Worm (Caenorhabditis elegans): ENCODE data around the gene R09E10.13.

The R09E10.13 gene

DNA sequence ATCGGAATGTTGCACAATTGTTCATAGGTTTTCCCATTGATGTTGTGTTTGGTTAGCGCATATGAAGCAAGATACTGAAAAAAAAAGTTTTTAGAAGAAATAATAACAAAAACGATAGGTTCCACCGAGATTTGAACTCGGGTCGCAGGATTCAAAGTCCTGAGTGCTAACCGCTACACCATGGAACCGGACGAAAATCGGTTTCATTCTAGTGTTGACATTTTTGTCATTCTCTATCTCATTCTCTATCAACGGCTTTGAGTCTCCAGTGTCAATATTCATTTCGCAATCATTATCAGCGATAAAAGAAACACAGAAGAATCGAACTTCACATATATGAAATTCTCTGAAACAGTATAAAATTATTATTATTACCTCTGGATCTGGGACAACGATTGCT is 16.2 kb upstream of the R09E10.13 start (continued):
- TF ChIP-seq lin-35 (GFP tag; optimal IDR thresholded peaks at IDR 0.05) (no peak), nfya-1 (tag; optimal IDR thresholded peaks at IDR 0.05; ENCODE audit: borderline replicate concordance, insufficient read depth) (no peak), efl-1 (GFP tag; optimal IDR thresholded peaks at IDR 0.05) (no peak), him-1 (tag; optimal IDR thresholded peaks at IDR 0.05) (peak; percentile 68), F55B11.4 (tag; optimal IDR thresholded peaks at IDR 0.05; ENCODE audit: borderline replicate concordance, insufficient read depth) (no peak), ccch-3 (GFP tag; optimal IDR thresholded peaks at IDR 0.05) (no peak), zim-3 (tag; optimal IDR thresholded peaks at IDR 0.05) (no peak), F49E8.2 (tag; optimal IDR thresholded peaks at IDR 0.05; ENCODE audit: insufficient read depth) (no peak), ztf-18 (tag; optimal IDR thresholded peaks at IDR 0.05) (peak; percentile 8), lsl-1 (GFP tag; optimal IDR thresholded peaks at IDR 0.05) (no peak), ztf-6 (GFP tag; IDR thresholded peaks at IDR 0.05) (no peak), B0019.2 (GFP tag; conservative IDR thresholded peaks at IDR 0.05) (no peak), ztf-26 (tag; optimal IDR thresholded peaks at IDR 0.05) (no peak), dox-1 (GFP tag; IDR thresholded peaks at IDR 0.05) (no peak; the same call in 1 of the 2 replicates), K12H6.12 (tag; optimal IDR thresholded peaks at IDR 0.05) (no peak), ekl-4 (GFP tag; IDR thresholded peaks at IDR 0.05) (no peak), aptf-2 (GFP tag; conservative IDR thresholded peaks at IDR 0.05) (no peak), lir-1 (GFP tag; conservative IDR thresholded peaks at IDR 0.05) (no peak), dpl-1 (GFP tag; optimal IDR thresholded peaks at IDR 0.05) (no peak), T07F8.4 (tag; optimal IDR thresholded peaks at IDR 0.05) (no peak), ztf-22 (GFP tag; optimal IDR thresholded peaks at IDR 0.05) (no peak), ceh-91 (GFP tag; IDR thresholded peaks at IDR 0.05) (no peak), mel-28 (tag; optimal IDR thresholded peaks at IDR 0.05; ENCODE audit: borderline replicate concordance) (no peak), F22D6.2 (tag; optimal IDR thresholded peaks at IDR 0.05) (no peak), akir-1 (GFP tag; optimal IDR thresholded peaks at IDR 0.05) (no peak), tlf-1 (GFP tag; optimal IDR thresholded peaks at IDR 0.05) (no peak), nhr-90 (tag; optimal IDR thresholded peaks at IDR 0.05) (peak; percentile 37), hlh-12 (tag; optimal IDR thresholded peaks at IDR 0.05) (no peak), F23B12.7 (tag; optimal IDR thresholded peaks at IDR 0.05; ENCODE audit: insufficient read depth) (no peak), Y56A3A.18 (GFP tag; IDR thresholded peaks at IDR 0.05) (no peak), pha-4 (tag; optimal IDR thresholded peaks at IDR 0.05) (no peak), C06A6.2 (GFP tag; conservative IDR thresholded peaks at IDR 0.05) (no peak), tbp1 (GFP tag; optimal IDR thresholded peaks at IDR 0.05) (peak; percentile 92), rpc-1 (optimal IDR thresholded peaks at IDR 0.05) (peak; percentile 73), rpc-1 (tag; optimal IDR thresholded peaks at IDR 0.05) (peak; percentile 93), F10E7.11 (tag; optimal IDR thresholded peaks at IDR 0.05) (no peak), repo-1 (tag; optimal IDR thresholded peaks at IDR 0.05) (no peak), snpc-1.1 (tag; optimal IDR thresholded peaks at IDR 0.05; ENCODE audit: insufficient read depth) (peak; percentile 54), dpff-1 (tag; optimal IDR thresholded peaks at IDR 0.05) (no peak), hrde-1 (tag; optimal IDR thresholded peaks at IDR 0.05; ENCODE audit: borderline replicate concordance) (no peak), nhr-27 (tag; optimal IDR thresholded peaks at IDR 0.05) (no peak), Y95B8A.8 (GFP tag; IDR thresholded peaks at IDR 0.05) (0 out of 2 replicates have a peak, but pooled peaks have one; percentile 26), die-1 (tag; optimal IDR thresholded peaks at IDR 0.05) (peak; percentile 51), madf-10 (tag; optimal IDR thresholded peaks at IDR 0.05) (no peak), lin-40 (tag; optimal IDR thresholded peaks at IDR 0.05) (no peak), fkh-3 (tag; optimal IDR thresholded peaks at IDR 0.05) (no peak), snpc-4 (GFP tag; optimal IDR thresholded peaks at IDR 0.05) (no peak), snpc-4 (tag; optimal IDR thresholded peaks at IDR 0.05) (no peak), attf-6 (GFP tag; IDR thresholded peaks at IDR 0.05) (no peak)
